Worm (Caenorhabditis elegans) whole organism, young adult: ENCODE measurements around the gene T10G3.8.

Experiments
- B0019.2 ChIP-seq: fragments of 200-800 bp; sonication (Bioruptor generic); conservative IDR thresholded peaks from 2 replicates; pipeline ENCODE4 v1.3.6; 2022; ENCODE audit warnings: missing genetic modification reagents, missing genetic modification characterization, missing compliant biosample characterization
- B0336.3 ChIP-seq: fragments of 200-800 bp; sonication (Bioruptor generic); IDR thresholded peaks from 2 replicates; pipeline ENCODE4 v1.3.6; 2022; ENCODE audit warnings: missing genetic modification characterization, missing compliant biosample characterization
- C06A6.2 ChIP-seq: fragments of 200-800 bp; sonication (Bioruptor generic); conservative IDR thresholded peaks from 2 replicates; pipeline ENCODE4 v1.3.6; 2022; ENCODE audit warnings: missing genetic modification characterization, missing compliant biosample characterization
- F10E7.11 ChIP-seq: sonication (generic microtip); optimal IDR thresholded peaks from 2 replicates; lab custom pipeline; 2017; ENCODE audit warnings: mild to moderate bottlenecking, missing genetic modification characterization, moderate library complexity, missing compliant biosample characterization
- F23B12.7 ChIP-seq: sonication (generic microtip); optimal IDR thresholded peaks from 2 replicates; lab custom pipeline; 2017; ENCODE audit warnings: missing genetic modification characterization, mild to moderate bottlenecking, missing compliant biosample characterization, antibody characterized with exemption, moderate library complexity; ENCODE audit not compliant: insufficient read depth
- F49E8.2 ChIP-seq: sonication (generic microtip); optimal IDR thresholded peaks from 3 replicates; lab custom pipeline; 2017; ENCODE audit warnings: missing genetic modification characterization, mild to moderate bottlenecking, missing compliant biosample characterization, antibody characterized with exemption, moderate library complexity; ENCODE audit not compliant: insufficient read depth
- K12H6.12 ChIP-seq: fragments of 200-800 bp; sonication (Bioruptor generic); optimal IDR thresholded peaks from 2 replicates; lab custom pipeline; 2018; ENCODE audit warnings: mild to moderate bottlenecking, missing genetic modification characterization, missing compliant biosample characterization
- T07F8.4 ChIP-seq: sonication (generic microtip); optimal IDR thresholded peaks from 2 replicates; lab custom pipeline; 2016; ENCODE audit warnings: mild to moderate bottlenecking, missing genetic modification characterization, moderate library complexity, missing compliant biosample characterization
- Y53G8AR.9 ChIP-seq: fragments of 200-800 bp; sonication (Bioruptor generic); conservative IDR thresholded peaks from 2 replicates; pipeline ENCODE4 v1.3.6; 2022; ENCODE audit warnings: missing genetic modification reagents, missing genetic modification characterization, missing compliant biosample characterization
- ZK185.1 ChIP-seq: sonication (generic microtip); optimal IDR thresholded peaks from 2 replicates; lab custom pipeline; 2016; ENCODE audit warnings: mild to moderate bottlenecking, missing genetic modification characterization, missing compliant biosample characterization; ENCODE audit not compliant: poor library complexity, severe bottlenecking
- aptf-2 ChIP-seq: fragments of 200-800 bp; sonication (Bioruptor generic); conservative IDR thresholded peaks from 2 replicates; pipeline ENCODE4 v1.3.6; 2022; ENCODE audit warnings: missing genetic modification reagents, missing genetic modification characterization, missing compliant biosample characterization
- attf-3 ChIP-seq: fragments of 200-800 bp; sonication (Bioruptor generic); conservative IDR thresholded peaks from 2 replicates; pipeline ENCODE4 v1.3.6; 2022; ENCODE audit warnings: missing genetic modification reagents, missing genetic modification characterization, missing compliant biosample characterization
- bed-2 ChIP-seq: fragments of 200-800 bp; sonication (Bioruptor generic); IDR thresholded peaks from 2 replicates; pipeline ENCODE4 v1.3.6; 2022; ENCODE audit warnings: missing genetic modification reagents, missing genetic modification characterization, missing compliant biosample characterization
- cebp-1 ChIP-seq, 2 experiments: fragments of 200-800 bp in 1 of 2; sonication (Bioruptor generic) in 1 of 2; sonication (generic microtip) in 1 of 2; IDR thresholded peaks in 1 of 2; optimal IDR thresholded peaks in 1 of 2; 2 replicates each; pipeline versions ENCODE4 v1.3.6 to Lab custom; 2017 to 2022; ENCODE audit warnings: missing compliant biosample characterization in 2 of 2, missing genetic modification characterization in 2 of 2, mild to moderate bottlenecking in 1 of 2, missing genetic modification reagents in 1 of 2, moderate library complexity in 1 of 2
- ceh-27 ChIP-seq: fragments of 200-800 bp; sonication (Bioruptor generic); optimal IDR thresholded peaks from 2 replicates; lab custom pipeline; 2018; ENCODE audit warnings: mild to moderate bottlenecking, missing genetic modification characterization, moderate library complexity, missing compliant biosample characterization
- dox-1 ChIP-seq: fragments of 200-800 bp; sonication (Bioruptor generic); IDR thresholded peaks from 2 replicates; pipeline ENCODE4 v1.3.6; 2022; ENCODE audit warnings: missing genetic modification reagents, missing genetic modification characterization, missing compliant biosample characterization
- egl-18 ChIP-seq: fragments of 200-800 bp; sonication (Bioruptor generic); IDR thresholded peaks from 2 replicates; pipeline ENCODE4 v1.3.6; 2022; ENCODE audit warnings: missing genetic modification reagents, missing genetic modification characterization, missing compliant biosample characterization
- him-1 ChIP-seq: sonication (generic microtip); optimal IDR thresholded peaks from 2 replicates; lab custom pipeline; 2016; ENCODE audit warnings: missing genotype, missing genetic modification reagents, missing genetic modification characterization, missing compliant biosample characterization
- hmg-1.2 ChIP-seq: fragments of 200-800 bp; sonication (Bioruptor generic); IDR thresholded peaks from 2 replicates; pipeline ENCODE4 v1.3.6; 2022; ENCODE audit warnings: missing genetic modification reagents, missing genetic modification characterization, missing compliant biosample characterization
- lag-1 ChIP-seq: fragments of 200-800 bp; sonication (Bioruptor generic); IDR thresholded peaks from 2 replicates; pipeline ENCODE4 v1.3.6; 2022; ENCODE audit warnings: missing genetic modification reagents, missing genetic modification characterization, missing compliant biosample characterization
- let-607 ChIP-seq, 2 experiments: fragments of 200-800 bp in 1 of 2; sonication (Bioruptor generic) in 1 of 2; sonication (generic microtip) in 1 of 2; optimal IDR thresholded peaks; 2 replicates each; lab custom pipeline; 2016 to 2018; ENCODE audit warnings: mild to moderate bottlenecking in 2 of 2, missing compliant biosample characterization in 2 of 2, missing genetic modification characterization in 2 of 2, moderate library complexity in 2 of 2, missing genotype in 1 of 2
- lin-35 ChIP-seq, 3 experiments: fragments of 150-350 bp in 2 of 3; sonication (generic microtip) in 1 of 3; optimal IDR thresholded peaks; 2 replicates each; lab custom pipeline; 2014 to 2018; ENCODE audit warnings: missing biosample characterization in 3 of 3, missing genetic modification characterization in 3 of 3, missing genetic modification reagents in 3 of 3
- lin-40 ChIP-seq: sonication (generic microtip); optimal IDR thresholded peaks from 2 replicates; lab custom pipeline; 2016; ENCODE audit warnings: missing genetic modification characterization, mild to moderate bottlenecking, missing compliant biosample characterization, missing genotype, missing genetic modification reagents
- lir-1 ChIP-seq: fragments of 200-800 bp; sonication (Bioruptor generic); conservative IDR thresholded peaks from 2 replicates; pipeline ENCODE4 v1.3.6; 2022; ENCODE audit warnings: missing genetic modification reagents, missing genetic modification characterization, missing compliant biosample characterization
- lsl-1 ChIP-seq: fragments of 200-800 bp; sonication (Bioruptor generic); optimal IDR thresholded peaks from 2 replicates; lab custom pipeline; 2018; ENCODE audit warnings: mild to moderate bottlenecking, missing genetic modification characterization, moderate library complexity, missing compliant biosample characterization
- lsy-27 ChIP-seq: sonication (generic microtip); optimal IDR thresholded peaks from 2 replicates; lab custom pipeline; 2017; ENCODE audit warnings: missing genetic modification characterization, mild to moderate bottlenecking, missing compliant biosample characterization, antibody characterized with exemption, missing genotype, borderline replicate concordance; ENCODE audit not compliant: insufficient read depth
- madf-6 ChIP-seq: fragments of 200-800 bp; sonication (Bioruptor generic); IDR thresholded peaks from 2 replicates; pipeline ENCODE4 v1.3.6; 2022; ENCODE audit warnings: missing genetic modification reagents, missing genetic modification characterization, missing compliant biosample characterization
- nfya-2 ChIP-seq: fragments of 200-800 bp; sonication (Bioruptor generic); IDR thresholded peaks from 2 replicates; pipeline ENCODE4 v1.3.6; 2022; ENCODE audit warnings: missing genetic modification reagents, missing genetic modification characterization, missing compliant biosample characterization
- nhr-27 ChIP-seq: fragments of 200-800 bp; sonication (Bioruptor generic); optimal IDR thresholded peaks from 2 replicates; lab custom pipeline; 2018; ENCODE audit warnings: mild to moderate bottlenecking, missing genetic modification characterization, moderate library complexity, missing compliant biosample characterization
- nhr-90 ChIP-seq: sonication (generic microtip); optimal IDR thresholded peaks from 2 replicates; lab custom pipeline; 2016; ENCODE audit warnings: missing genotype, mild to moderate bottlenecking, missing genetic modification characterization, missing compliant biosample characterization
- repo-1 ChIP-seq: sonication (generic microtip); optimal IDR thresholded peaks from 2 replicates; lab custom pipeline; 2017; ENCODE audit warnings: mild to moderate bottlenecking, missing genetic modification characterization, missing compliant biosample characterization
- rpc-1 ChIP-seq, 2 experiments: fragments of 150-350 bp in 1 of 2; sonication (generic microtip) in 1 of 2; optimal IDR thresholded peaks; 2 replicates each; lab custom pipeline; 2014 to 2018; ENCODE audit warnings: missing biosample characterization in 1 of 2, missing genetic modification characterization in 1 of 2, missing genetic modification reagents in 1 of 2, missing genotype in 1 of 2
- sea-2 ChIP-seq: fragments of 200-800 bp; sonication (Bioruptor generic); IDR thresholded peaks from 2 replicates; pipeline ENCODE4 v1.3.6; 2022; ENCODE audit warnings: missing genetic modification characterization, missing compliant biosample characterization
- snpc-1.1 ChIP-seq: sonication (generic microtip); optimal IDR thresholded peaks from 2 replicates; lab custom pipeline; 2017; ENCODE audit warnings: missing genetic modification characterization, mild to moderate bottlenecking, missing compliant biosample characterization, antibody characterized with exemption, moderate library complexity, missing genotype, missing genetic modification reagents; ENCODE audit not compliant: insufficient read depth
- snpc-4 ChIP-seq, 5 experiments: fragments of 150-350 bp in 1 of 5; sonication (generic microtip) in 4 of 5; optimal IDR thresholded peaks; 2 replicates each; lab custom pipeline; 2014 to 2018; ENCODE audit warnings: missing genetic modification characterization in 5 of 5, missing biosample characterization in 3 of 5, antibody characterized with exemption in 2 of 5, mild to moderate bottlenecking in 2 of 5, missing compliant biosample characterization in 2 of 5, missing genotype in 2 of 5, moderate library complexity in 2 of 5, missing genetic modification reagents in 1 of 5
- somi-1 ChIP-seq: fragments of 200-800 bp; sonication (Bioruptor generic); optimal IDR thresholded peaks from 2 replicates; lab custom pipeline; 2018; ENCODE audit warnings: mild to moderate bottlenecking, missing genetic modification characterization, missing compliant biosample characterization
- tbp1 ChIP-seq: fragments of 200-800 bp; sonication (Bioruptor generic); optimal IDR thresholded peaks from 2 replicates; lab custom pipeline; 2018; ENCODE audit warnings: mild to moderate bottlenecking, missing genetic modification characterization, missing compliant biosample characterization
- tbx-9 ChIP-seq: sonication (generic microtip); optimal IDR thresholded peaks from 2 replicates; lab custom pipeline; 2016; ENCODE audit warnings: borderline replicate concordance, missing genetic modification characterization, inconsistent platforms, missing compliant biosample characterization
- tlf-1 ChIP-seq: fragments of 200-800 bp; sonication (Bioruptor generic); optimal IDR thresholded peaks from 2 replicates; lab custom pipeline; 2018; ENCODE audit warnings: mild to moderate bottlenecking, missing genetic modification characterization, missing compliant biosample characterization
- unc-130 ChIP-seq: sonication (generic microtip); optimal IDR thresholded peaks from 2 replicates; lab custom pipeline; 2016; ENCODE audit warnings: missing genetic modification reagents, missing genetic modification characterization, missing compliant biosample characterization
- ztf-25 ChIP-seq: fragments of 200-800 bp; sonication (Bioruptor generic); IDR thresholded peaks from 2 replicates; pipeline ENCODE4 v1.3.6; 2022; ENCODE audit warnings: missing genetic modification reagents, missing genetic modification characterization, missing compliant biosample characterization
- ztf-26 ChIP-seq: sonication (generic microtip); optimal IDR thresholded peaks from 2 replicates; lab custom pipeline; 2017; ENCODE audit warnings: missing genetic modification characterization, missing compliant biosample characterization
- ztf-28 ChIP-seq: fragments of 200-800 bp; sonication (Bioruptor generic); IDR thresholded peaks from 2 replicates; pipeline ENCODE4 v1.3.6; 2022; ENCODE audit warnings: missing genetic modification reagents, missing genetic modification characterization, missing compliant biosample characterization

T10G3.8 gene

ce11 chrV:13497322-13497847 is 21.1 kb upstream of the T10G3.8 start, which contains the start of the genes eea-1 and gut-2:
eea-1 (minus strand) TSS chrV:13497372.
gut-2 (plus strand) TSS chrV:13497690.
- TF ChIP-seq F23B12.7 (tag; lab: Kevin White, UChicago) (peak; percentile 32), ztf-26 (tag; lab: Kevin White, UChicago) (no peak), T07F8.4 (tag; lab: Kevin White, UChicago) (no peak), B0336.3 (no peak), K12H6.12 (peak; percentile 5), lin-35 (GFP tag; optimal IDR thresholded peaks at IDR 0.05; lab: Kevin White, UChicago) (no peak), ZK185.1 (no peak), tbp1 (GFP tag; lab: Kevin White, UChicago) (peak; percentile 7), lag-1 (no peak), snpc-4 (GFP tag; optimal IDR thresholded peaks at IDR 0.05; lab: Kevin White, UChicago) (no peak), snpc-4 (tag; optimal IDR thresholded peaks at IDR 0.05; lab: Kevin White, UChicago) (peak in 1 of 4 experiments; percentile 50), Y53G8AR.9 (no peak), lsl-1 (peak; percentile 32), cebp-1 (GFP tag; IDR thresholded peaks at IDR 0.05; lab: Robert Waterston, UW) (no peak), cebp-1 (tag; optimal IDR thresholded peaks at IDR 0.05; lab: Kevin White, UChicago) (peak; percentile 7), him-1 (tag; lab: Kevin White, UChicago) (no peak), madf-6 (no peak; the same call in 1 of the 2 replicates), bed-2 (no peak), tbx-9 (tag; lab: Kevin White, UChicago) (no peak), egl-18 (GFP tag; lab: Robert Waterston, UW) (no peak), nhr-27 (no peak), unc-130 (GFP tag; lab: Kevin White, UChicago) (no peak), rpc-1 (optimal IDR thresholded peaks at IDR 0.05; lab: Kevin White, UChicago) (no peak), rpc-1 (tag; optimal IDR thresholded peaks at IDR 0.05; lab: Kevin White, UChicago) (no peak), F49E8.2 (tag; lab: Kevin White, UChicago) (no peak), tlf-1 (no peak), ztf-28 (no peak), let-607 (tag; optimal IDR thresholded peaks at IDR 0.05; lab: Kevin White, UChicago) (no peak), nhr-90 (tag; lab: Kevin White, UChicago) (no peak), snpc-1.1 (tag; lab: Kevin White, UChicago) (no peak), dox-1 (peak; percentile 65; the same call in 1 of the 2 replicates), ceh-27 (GFP tag; lab: Kevin White, UChicago) (no peak), sea-2 (GFP tag; lab: Robert Waterston, UW) (no peak), B0019.2 (GFP tag; lab: Robert Waterston, UW) (no peak), aptf-2 (GFP tag; lab: Robert Waterston, UW) (no peak), lir-1 (GFP tag; lab: Robert Waterston, UW) (no peak), somi-1 (no peak), ztf-25 (GFP tag; lab: Robert Waterston, UW) (no peak), repo-1 (tag; lab: Kevin White, UChicago) (no peak), lin-40 (tag; lab: Kevin White, UChicago) (peak; percentile 26), lsy-27 (tag; lab: Kevin White, UChicago) (no peak), nfya-2 (no peak), attf-3 (GFP tag; lab: Robert Waterston, UW) (peak; percentile 98), F10E7.11 (no peak), C06A6.2 (no peak), hmg-1.2 (peak; percentile 29; the same call in 1 of the 2 replicates)
